Worm (Caenorhabditis elegans) whole organism, L4/young adult: ENCODE data around the gene msp-10.

Source experiments
- W03F9.2 ChIP-seq: fragments of 150-350 bp; optimal IDR thresholded peaks from 2 replicates; lab custom pipeline; 2014; ENCODE audit warnings: missing biosample characterization, missing genetic modification characterization
- him-1 ChIP-seq: sonication (generic microtip); optimal IDR thresholded peaks from 2 replicates; lab custom pipeline; 2016; ENCODE audit warnings: missing genotype, missing genetic modification reagents, missing genetic modification characterization, missing compliant biosample characterization

DNA sequence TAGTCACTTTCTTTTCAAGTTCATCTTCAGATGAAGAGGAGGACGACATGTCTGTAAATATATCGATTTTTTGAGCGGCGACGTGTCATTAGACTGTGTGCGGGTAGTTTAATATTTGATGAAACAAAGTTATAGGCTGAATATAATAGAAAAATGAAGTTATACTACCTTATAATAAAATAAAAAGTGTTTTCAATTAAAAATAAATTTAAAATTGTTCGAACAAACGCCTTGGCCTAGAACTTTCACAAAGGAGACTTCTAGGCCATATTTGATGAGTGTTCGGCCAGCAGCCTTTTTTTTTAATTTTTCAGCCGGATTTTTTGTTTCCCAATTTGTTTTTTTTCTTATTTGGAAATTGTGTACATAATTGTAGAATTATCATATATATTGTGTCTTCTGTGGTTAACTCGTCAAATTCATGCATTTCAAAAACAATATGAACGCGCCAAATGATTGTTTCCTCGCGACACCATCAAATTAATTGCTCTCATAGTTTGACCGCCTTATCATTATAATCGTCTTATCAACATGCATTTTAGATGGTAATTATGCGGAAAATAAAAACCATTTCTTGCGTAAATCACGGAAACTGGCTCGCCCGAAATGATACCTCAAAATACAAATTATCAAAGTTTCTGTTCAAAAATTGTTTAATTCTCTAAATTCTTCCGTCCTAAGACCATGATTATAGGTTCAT lies 40.0 kb upstream of the msp-10 start, which contains the start of gene T13F2.2:
- TF ChIP-seq him-1 (tag; lab: Kevin White, UChicago) = no peak
- no peak for TF ChIP-seq W03F9.2 (tag; lab: Kevin White, UChicago)
